Fruit fly (Drosophila melanogaster): Measurements from ENCODE around the gene CG31551.

Gene CG31551

DNA sequence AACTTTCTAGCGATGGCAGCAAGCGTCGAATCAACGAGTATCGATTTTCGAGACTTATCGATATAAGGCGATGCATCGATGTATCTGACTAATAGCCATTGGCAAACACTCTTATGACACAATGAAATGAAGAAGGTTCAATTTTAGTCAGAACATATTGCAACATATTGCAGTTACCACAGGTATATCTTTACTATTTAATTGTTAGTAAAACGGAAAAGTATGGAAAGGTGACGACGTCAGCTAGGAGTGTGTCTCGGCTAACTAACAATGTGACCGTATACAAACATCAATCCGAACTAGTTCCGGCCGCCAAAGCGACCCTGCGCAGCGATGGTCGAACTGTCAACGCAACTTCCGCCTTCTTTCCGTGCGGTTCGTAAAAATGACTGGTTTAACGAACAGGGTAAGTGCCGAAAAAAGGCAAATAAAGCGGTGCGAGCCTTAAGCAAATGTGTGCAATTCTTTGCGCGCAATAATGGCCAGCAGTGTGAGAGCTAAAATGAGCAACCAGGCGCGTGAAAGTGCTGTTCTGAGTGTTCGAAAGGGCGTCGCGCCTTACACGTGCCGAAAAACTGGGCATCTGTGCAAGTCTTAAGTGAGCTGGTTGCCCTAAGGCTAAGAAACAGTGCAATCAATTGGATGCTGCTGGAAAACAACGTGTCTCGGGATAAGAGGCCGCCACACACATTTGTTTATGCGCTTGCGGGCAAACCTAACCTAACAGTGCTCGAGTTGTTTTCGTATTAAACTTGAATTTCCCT, 3.4 kb upstream of the CG31551 start, which contains the start of the genes Dph4, Spec2 and RpL13A:
TSS of gene Dph4 (minus strand) at position 11 of the 764 bp plus-strand sequence.
TSS of gene Spec2 (minus strand) at position 11 of the 764 bp plus-strand sequence.
TSS of gene RpL13A (plus strand) at position 360 of the 764 bp plus-strand sequence.
- TF ChIP-seq Dif (GFP tag; optimal IDR thresholded peaks at IDR 0.05; ENCODE audit: partially characterized antibody): no peak
- TF ChIP-seq foxo (GFP tag; optimal IDR thresholded peaks at IDR 0.05): peak; percentile 42 to 80
- TF ChIP-seq ey (GFP tag; optimal IDR thresholded peaks at IDR 0.05): peak; percentile 61
- TF ChIP-seq h (GFP tag; optimal IDR thresholded peaks at IDR 0.05): peak; percentile 90
- TF ChIP-seq br (GFP tag; optimal IDR thresholded peaks at IDR 0.05): peak; percentile 88
- TF ChIP-seq Hr78 (GFP tag; optimal IDR thresholded peaks at IDR 0.05): no peak
- TF ChIP-seq pan (optimal IDR thresholded peaks at IDR 0.05): no peak
- TF ChIP-seq Sp1 (GFP tag; optimal IDR thresholded peaks at IDR 0.05): peak; percentile 93
- TF ChIP-seq dsf (GFP tag; optimal IDR thresholded peaks at IDR 0.05; ENCODE audit: borderline replicate concordance): peak; percentile 76
- no peak for TF ChIP-seq woc (GFP tag; optimal IDR thresholded peaks at IDR 0.05)
- TF ChIP-seq Jra (GFP tag; optimal IDR thresholded peaks at IDR 0.05): peak; percentile 69
- no peak for TF ChIP-seq jim (GFP tag; optimal IDR thresholded peaks at IDR 0.05)
- TF ChIP-seq Rel (GFP tag; optimal IDR thresholded peaks at IDR 0.05): no peak
- peak; percentile 53 for TF ChIP-seq Rel (tag; optimal IDR thresholded peaks at IDR 0.05)
- no peak for TF ChIP-seq tai (GFP tag; optimal IDR thresholded peaks at IDR 0.05)
- no peak for TF ChIP-seq usp (GFP tag; optimal IDR thresholded peaks at IDR 0.05)
- no peak for TF ChIP-seq CrebA (GFP tag; optimal IDR thresholded peaks at IDR 0.05; ENCODE audit: borderline replicate concordance)
- TF ChIP-seq GATAd (GFP tag; optimal IDR thresholded peaks at IDR 0.05): no peak
- peak; percentile 96 for TF ChIP-seq rgr (GFP tag; optimal IDR thresholded peaks at IDR 0.05)
- peak; percentile 16 for TF ChIP-seq Myc (optimal IDR thresholded peaks at IDR 0.05)
- TF ChIP-seq lola (GFP tag; optimal IDR thresholded peaks at IDR 0.05): no peak
- TF ChIP-seq OdsH (GFP tag; optimal IDR thresholded peaks at IDR 0.05): peak; percentile 84
- TF ChIP-seq N (GFP tag; optimal IDR thresholded peaks at IDR 0.05): no peak
- TF ChIP-seq Hnf4 (GFP tag; optimal IDR thresholded peaks at IDR 0.05): no peak
- peak; percentile 69 for TF ChIP-seq Mio (GFP tag; optimal IDR thresholded peaks at IDR 0.05)
- TF ChIP-seq CG32264 (GFP tag; optimal IDR thresholded peaks at IDR 0.05): peak; percentile 69
- TF ChIP-seq fru (GFP tag; optimal IDR thresholded peaks at IDR 0.05): peak; percentile 87
- no peak for TF ChIP-seq Dfd (GFP tag; optimal IDR thresholded peaks at IDR 0.05)
- TF ChIP-seq HLH106 (tag; optimal IDR thresholded peaks at IDR 0.05): peak; percentile 84
- TF ChIP-seq psq (GFP tag; optimal IDR thresholded peaks at IDR 0.05): peak; percentile 69
- no peak for TF ChIP-seq Abd-B (GFP tag; optimal IDR thresholded peaks at IDR 0.05)
- TF ChIP-seq sage (GFP tag; optimal IDR thresholded peaks at IDR 0.05): no peak
- TF ChIP-seq sv (GFP tag; optimal IDR thresholded peaks at IDR 0.05): peak; percentile 84
- TF ChIP-seq dmrt93B (GFP tag; optimal IDR thresholded peaks at IDR 0.05): peak; percentile 94
- peak; percentile 96 for TF ChIP-seq Hr83 (GFP tag; optimal IDR thresholded peaks at IDR 0.05; ENCODE audit: poor library complexity, severe bottlenecking)
- peak; percentile 96 for TF ChIP-seq CG9705 (GFP tag; optimal IDR thresholded peaks at IDR 0.05)
- TF ChIP-seq dl (GFP tag; optimal IDR thresholded peaks at IDR 0.05; ENCODE audit: insufficient read depth in 1 of 2, partially characterized antibody in 2 of 2): no peak
- no peak for TF ChIP-seq Vsx2 (GFP tag; optimal IDR thresholded peaks at IDR 0.05; ENCODE audit: partially characterized antibody)
- TF ChIP-seq brk (GFP tag; optimal IDR thresholded peaks at IDR 0.05): no peak

DNA sequence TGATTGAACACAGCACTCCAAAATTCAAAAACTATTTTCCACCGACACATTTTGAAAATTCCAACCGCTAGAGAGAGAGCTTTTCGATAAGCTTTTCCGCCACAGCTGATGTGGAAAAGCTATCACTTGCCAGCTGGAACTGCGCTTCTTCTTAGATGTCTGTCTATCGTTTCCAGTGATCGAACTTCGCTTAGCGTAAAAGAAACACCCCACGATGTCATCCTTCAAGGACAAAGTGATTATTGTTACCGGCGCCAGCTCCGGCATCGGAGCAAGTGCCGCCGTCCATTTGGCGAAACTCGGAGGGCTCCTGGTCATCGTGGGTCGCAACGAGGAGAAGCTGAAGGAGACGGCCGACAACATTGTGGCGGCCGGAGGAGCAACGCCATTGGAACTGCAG, 4.5 kb downstream of the CG31551 start, which contains the start of gene CG31549:
TSS of gene CG31549 (plus strand) at position 11 of the 400 bp plus-strand sequence.
- no peak for TF ChIP-seq Dif (GFP tag; optimal IDR thresholded peaks at IDR 0.05; ENCODE audit: partially characterized antibody)
- no peak for TF ChIP-seq Mio (GFP tag; optimal IDR thresholded peaks at IDR 0.05)
- no peak for TF ChIP-seq dl (GFP tag; optimal IDR thresholded peaks at IDR 0.05; ENCODE audit: insufficient read depth in 1 of 2, partially characterized antibody in 2 of 2)
- no peak for TF ChIP-seq jim (GFP tag; optimal IDR thresholded peaks at IDR 0.05)
- no peak for TF ChIP-seq woc (GFP tag; optimal IDR thresholded peaks at IDR 0.05)
- no peak for TF ChIP-seq Hnf4 (GFP tag; optimal IDR thresholded peaks at IDR 0.05)
- TF ChIP-seq Rel (GFP tag; optimal IDR thresholded peaks at IDR 0.05): no peak
- no peak for TF ChIP-seq Rel (tag; optimal IDR thresholded peaks at IDR 0.05)
- TF ChIP-seq CrebA (GFP tag; optimal IDR thresholded peaks at IDR 0.05; ENCODE audit: borderline replicate concordance): no peak
- no peak for TF ChIP-seq sv (GFP tag; optimal IDR thresholded peaks at IDR 0.05)
- no peak for TF ChIP-seq usp (GFP tag; optimal IDR thresholded peaks at IDR 0.05)
- TF ChIP-seq N (GFP tag; optimal IDR thresholded peaks at IDR 0.05): no peak
- TF ChIP-seq dsf (GFP tag; optimal IDR thresholded peaks at IDR 0.05; ENCODE audit: borderline replicate concordance): no peak
- TF ChIP-seq Myc (optimal IDR thresholded peaks at IDR 0.05): no peak
- no peak for TF ChIP-seq pan (optimal IDR thresholded peaks at IDR 0.05)
- TF ChIP-seq psq (GFP tag; optimal IDR thresholded peaks at IDR 0.05): no peak
